Fruit fly (Drosophila melanogaster): ENCODE results near the gene CG44139.

dm6 chr2L:2472740-2473139, 48.1 kb downstream of the CG44139 start:
- TF ChIP-seq h (GFP tag; optimal IDR thresholded peaks at IDR 0.05), result no peak
- no peak for TF ChIP-seq Dfd (GFP tag; optimal IDR thresholded peaks at IDR 0.05)
- no peak for TF ChIP-seq fru (GFP tag; optimal IDR thresholded peaks at IDR 0.05)
- no peak for TF ChIP-seq Sp1 (GFP tag; optimal IDR thresholded peaks at IDR 0.05)
- TF ChIP-seq dsf (GFP tag; optimal IDR thresholded peaks at IDR 0.05; ENCODE audit: borderline replicate concordance), result no peak
- TF ChIP-seq ey (GFP tag; optimal IDR thresholded peaks at IDR 0.05), result no peak
- TF ChIP-seq pan (optimal IDR thresholded peaks at IDR 0.05), result no peak
- TF ChIP-seq Jra (GFP tag; optimal IDR thresholded peaks at IDR 0.05), result no peak
- no peak for TF ChIP-seq OdsH (GFP tag; optimal IDR thresholded peaks at IDR 0.05)
- no peak for TF ChIP-seq usp (GFP tag; optimal IDR thresholded peaks at IDR 0.05)
- TF ChIP-seq woc (GFP tag; optimal IDR thresholded peaks at IDR 0.05), result no peak
- no peak for TF ChIP-seq N (GFP tag; optimal IDR thresholded peaks at IDR 0.05)
- TF ChIP-seq Abd-B (GFP tag; optimal IDR thresholded peaks at IDR 0.05), result no peak

Data from whole organism, wandering third instar larva.